Fruit fly (Drosophila melanogaster) whole organism, embryonic: ENCODE results near the gene CG14096.
"Not testable (repeated sequence)": the region's sequence is repeated elsewhere in the genome, so short reads cannot be mapped to it uniquely, and the experiment has no call there.

Source experiments
- Abd-B ChIP-seq: fragments of 200-800 bp; sonication (Bioruptor generic); optimal IDR thresholded peaks from 2 replicates; lab custom pipeline; 2018; ENCODE audit warnings: missing biosample characterization, mild to moderate bottlenecking, missing genetic modification characterization, moderate library complexity
- CG1024 ChIP-seq: fragments of 200-800 bp; sonication (Bioruptor generic); IDR thresholded peaks from 2 replicates; pipeline ENCODE4 v1.3.6; 2022; ENCODE audit warnings: missing biosample characterization, missing genetic modification characterization
- CG10267 ChIP-seq: fragments of 200-800 bp; sonication (Bioruptor generic); optimal IDR thresholded peaks from 2 replicates; lab custom pipeline; 2018; ENCODE audit warnings: missing biosample characterization, mild to moderate bottlenecking, missing genetic modification characterization, moderate library complexity
- CG10366 ChIP-seq: fragments of 200-800 bp; sonication (Bioruptor generic); IDR thresholded peaks from 2 replicates; pipeline ENCODE4 v1.3.6; 2022; ENCODE audit warnings: missing biosample characterization, missing genetic modification characterization
- CG1233 ChIP-seq: fragments of 200-800 bp; sonication (Bioruptor generic); optimal IDR thresholded peaks from 4 replicates; lab custom pipeline; 2018; ENCODE audit warnings: missing biosample characterization, mild to moderate bottlenecking, missing genetic modification characterization
- CG13287 ChIP-seq: fragments of 200-800 bp; sonication (Bioruptor generic); IDR thresholded peaks from 2 replicates; pipeline ENCODE4 v1.3.6; 2022; ENCODE audit warnings: missing biosample characterization, missing genetic modification characterization; ENCODE audit not compliant: partially characterized antibody
- CG13424 ChIP-seq: fragments of 200-800 bp; sonication (Bioruptor generic); optimal IDR thresholded peaks from 2 replicates; lab custom pipeline; 2019; ENCODE audit warnings: missing biosample characterization, mild to moderate bottlenecking, missing genetic modification characterization, moderate library complexity
- CG16815 ChIP-seq: fragments of 200-800 bp; sonication (Bioruptor generic); optimal IDR thresholded peaks from 3 replicates; lab custom pipeline; 2017; ENCODE audit warnings: missing biosample characterization, mild to moderate bottlenecking, missing genetic modification characterization
- CG17186 ChIP-seq: fragments of 200-800 bp; sonication (Bioruptor generic); optimal IDR thresholded peaks from 3 replicates; lab custom pipeline; 2017; ENCODE audit warnings: missing biosample characterization, missing genetic modification reagents, missing genetic modification characterization
- CG18619 ChIP-seq: fragments of 200-800 bp; sonication (Bioruptor generic); optimal IDR thresholded peaks from 3 replicates; lab custom pipeline; 2017; ENCODE audit warnings: missing biosample characterization, mild to moderate bottlenecking, missing genetic modification characterization
- CG2712 ChIP-seq: fragments of 200-800 bp; optimal IDR thresholded peaks from 3 replicates; lab custom pipeline; 2019; ENCODE audit warnings: missing biosample characterization, mild to moderate bottlenecking, missing genetic modification characterization, moderate library complexity
- CG30020 ChIP-seq: fragments of 200-800 bp; optimal IDR thresholded peaks from 2 replicates; lab custom pipeline; 2019; ENCODE audit warnings: missing biosample characterization, mild to moderate bottlenecking, missing genetic modification characterization, moderate library complexity
- CG30431 ChIP-seq: fragments of 200-800 bp; sonication (Bioruptor generic); optimal IDR thresholded peaks from 2 replicates; lab custom pipeline; 2017; ENCODE audit warnings: missing biosample characterization, missing genetic modification characterization
- CG3281 ChIP-seq: fragments of 200-800 bp; sonication (Bioruptor generic); optimal IDR thresholded peaks from 3 replicates; lab custom pipeline; 2017; ENCODE audit warnings: missing biosample characterization, mild to moderate bottlenecking, missing genetic modification characterization
- CG6689 ChIP-seq: fragments of 200-800 bp; sonication (Bioruptor generic); IDR thresholded peaks from 2 replicates; pipeline ENCODE4 v1.3.6; 2022; ENCODE audit warnings: missing biosample characterization, missing genetic modification characterization
- CG7839 ChIP-seq: fragments of 200-800 bp; sonication (Bioruptor generic); optimal IDR thresholded peaks from 3 replicates; lab custom pipeline; 2018; ENCODE audit warnings: missing biosample characterization, mild to moderate bottlenecking, missing genetic modification characterization, moderate library complexity
- CG8388 ChIP-seq: fragments of 200-800 bp; sonication (Bioruptor generic); optimal IDR thresholded peaks from 2 replicates; lab custom pipeline; 2019; ENCODE audit warnings: missing biosample characterization, mild to moderate bottlenecking, missing genetic modification characterization, moderate library complexity
- Dll ChIP-seq: fragments of 200-800 bp; sonication (Bioruptor generic); IDR thresholded peaks from 4 replicates; pipeline ENCODE4 v1.3.6; 2022; ENCODE audit warnings: missing biosample characterization, missing genetic modification characterization; ENCODE audit not compliant: partially characterized antibody
- Dref ChIP-seq: fragments of 200-800 bp; sonication (Bioruptor generic); IDR thresholded peaks from 2 replicates; pipeline ENCODE4 v1.3.6; 2022; ENCODE audit warnings: missing biosample characterization, missing genetic modification characterization
- Ets65A ChIP-seq: fragments of 200-800 bp; sonication (Bioruptor generic); peaks from one replicate; lab custom pipeline; 2016; ENCODE audit warnings: missing biosample characterization, missing genetic modification characterization
- HmgZ ChIP-seq: fragments of 200-800 bp; sonication (Bioruptor generic); optimal IDR thresholded peaks from 2 replicates; lab custom pipeline; 2018; ENCODE audit warnings: missing biosample characterization, mild to moderate bottlenecking, missing genetic modification characterization
- Hr51 ChIP-seq, 2 experiments: fragments of 200-800 bp; sonication (Bioruptor generic); optimal IDR thresholded peaks; 2 replicates in 1 of 2; 3 replicates in 1 of 2; lab custom pipeline; 2016 to 2018; ENCODE audit warnings: missing biosample characterization in 2 of 2, missing genetic modification characterization in 2 of 2, mild to moderate bottlenecking in 1 of 2, moderate library complexity in 1 of 2
- Opbp ChIP-seq: fragments of 200-800 bp; sonication (Bioruptor generic); IDR thresholded peaks from 3 replicates; pipeline ENCODE4 v1.3.6; 2022; ENCODE audit warnings: missing biosample characterization, missing genetic modification characterization; ENCODE audit not compliant: partially characterized antibody
- Ptx1 ChIP-seq: fragments of 200-800 bp; sonication (Bioruptor generic); IDR thresholded peaks from 2 replicates; pipeline ENCODE4 v1.3.6; 2022; ENCODE audit warnings: missing biosample characterization, missing genetic modification characterization
- Scr ChIP-seq: fragments of 200-800 bp; sonication (Bioruptor generic); IDR thresholded peaks from 2 replicates; pipeline ENCODE4 v1.3.6; 2022; ENCODE audit warnings: missing biosample characterization, missing genetic modification characterization; ENCODE audit not compliant: partially characterized antibody
- TFAM ChIP-seq: fragments of 200-800 bp; sonication (Bioruptor generic); optimal IDR thresholded peaks from 2 replicates; lab custom pipeline; 2017; ENCODE audit warnings: missing biosample characterization, missing genetic modification characterization, inconsistent platforms
- az2 ChIP-seq: fragments of 200-800 bp; sonication (Bioruptor generic); optimal IDR thresholded peaks from 3 replicates; lab custom pipeline; 2016; ENCODE audit warnings: missing biosample characterization, missing genetic modification characterization
- chm ChIP-seq: fragments of 200-800 bp; sonication (Bioruptor generic); IDR thresholded peaks from 2 replicates; pipeline ENCODE4 v1.3.6; 2022; ENCODE audit warnings: missing biosample characterization, missing genetic modification characterization
- da ChIP-seq: fragments of 200-800 bp; sonication (Bioruptor generic); optimal IDR thresholded peaks from 2 replicates; lab custom pipeline; 2016; ENCODE audit warnings: missing biosample characterization, missing genetic modification characterization
- emc ChIP-seq: fragments of 200-800 bp; sonication (Bioruptor generic); optimal IDR thresholded peaks from 2 replicates; lab custom pipeline; 2016; ENCODE audit warnings: missing biosample characterization, missing genetic modification characterization
- fd96Cb ChIP-seq: fragments of 200-800 bp; sonication (Bioruptor generic); optimal IDR thresholded peaks from 2 replicates; lab custom pipeline; 2018; ENCODE audit warnings: missing biosample characterization, mild to moderate bottlenecking, missing genetic modification characterization, moderate library complexity
- hb ChIP-seq: fragments of 200-800 bp; sonication (Bioruptor generic); IDR thresholded peaks from 3 replicates; pipeline ENCODE4 v1.3.6; 2022; ENCODE audit warnings: missing biosample characterization, missing genetic modification characterization; ENCODE audit not compliant: partially characterized antibody
- jumu ChIP-seq: fragments of 200-800 bp; sonication (Bioruptor generic); optimal IDR thresholded peaks from 3 replicates; lab custom pipeline; 2016; ENCODE audit warnings: missing biosample characterization, missing genetic modification characterization
- luna ChIP-seq: fragments of 200-800 bp; sonication (Bioruptor generic); optimal IDR thresholded peaks from 2 replicates; lab custom pipeline; 2016; ENCODE audit warnings: missing biosample characterization, missing genetic modification characterization
- oc ChIP-seq: fragments of 200-800 bp; sonication (Bioruptor generic); optimal IDR thresholded peaks from 2 replicates; lab custom pipeline; 2018; ENCODE audit warnings: missing biosample characterization, mild to moderate bottlenecking, missing genetic modification characterization, moderate library complexity
- sens ChIP-seq: fragments of 200-800 bp; sonication (Bioruptor generic); peaks from one replicate; lab custom pipeline; 2016; ENCODE audit warnings: missing biosample characterization, missing genetic modification characterization
- tx ChIP-seq: fragments of 200-800 bp; sonication (Bioruptor generic); optimal IDR thresholded peaks from 2 replicates; lab custom pipeline; 2016; ENCODE audit warnings: missing biosample characterization, missing genetic modification characterization
- wek ChIP-seq: fragments of 200-800 bp; sonication (Bioruptor generic); optimal IDR thresholded peaks from 3 replicates; lab custom pipeline; 2018; ENCODE audit warnings: missing biosample characterization, mild to moderate bottlenecking, missing genetic modification characterization, moderate library complexity
- zen ChIP-seq: fragments of 200-800 bp; sonication (Bioruptor generic); optimal IDR thresholded peaks from 3 replicates; lab custom pipeline; 2018; ENCODE audit warnings: missing biosample characterization, mild to moderate bottlenecking, missing genetic modification characterization, moderate library complexity
- zf30C ChIP-seq: fragments of 200-800 bp; sonication (Bioruptor generic); optimal IDR thresholded peaks from 3 replicates; lab custom pipeline; 2018; ENCODE audit warnings: missing biosample characterization, mild to moderate bottlenecking, missing genetic modification characterization
- zfh2 ChIP-seq: fragments of 200-800 bp; sonication (Bioruptor generic); optimal IDR thresholded peaks from 2 replicates; lab custom pipeline; 2016; ENCODE audit warnings: missing biosample characterization, missing genetic modification characterization

The CG14096 gene

dm6 chr3L:19475478-19475877 lies 8.6 kb upstream of the CG14096 start, which contains the start of the genes CG18294 and CG32213:
Gene CG18294 (minus strand): TSS chr3L:19475578.
Gene CG32213 (plus strand): TSS chr3L:19475839.
- TF ChIP-seq TFAM; wek; CG2712 (tag; lab: Kevin White, UChicago): not testable (repeated sequence)
- TF ChIP-seq, all 482 proteins: peak for 0; not testable (repeated sequence) for 482

dm6 chr3L:19472128-19472527 lies 5.2 kb upstream of the CG14096 start, which contains the start of the genes 825-Oak and CG12519:
Gene 825-Oak (minus strand): TSS chr3L:19472228.
Gene CG12519 (plus strand): TSS chr3L:19472491.
- not testable (repeated sequence) for TF ChIP-seq CG10267 (tag; lab: Kevin White, UChicago); CG10366 (GFP tag; lab: Robert Waterston, UW); zfh2 (GFP tag; lab: Kevin White, UChicago)

- TF ChIP-seq oc: no peak
These were observed 2.2 kb downstream of the CG14096 start, which contains the start of gene CG14095 for dm6 chr3L:19464659-19465058. Gene CG14095 (minus strand): TSS chr3L:19464759.

- TF ChIP-seq CG18619 (GFP tag; lab: Kevin White, UChicago): no peak
- peak; percentile 95 for TF ChIP-seq CG30020 (tag; lab: Kevin White, UChicago)
- TF ChIP-seq CG13287: no peak
- TF ChIP-seq zen (tag; lab: Kevin White, UChicago): peak; percentile 18
- peak; percentile 7 for TF ChIP-seq jumu
- TF ChIP-seq Ets65A (GFP tag; lab: Kevin White, UChicago): peak; percentile 94
- TF ChIP-seq Scr (GFP tag; lab: Robert Waterston, UW): peak; percentile 54; the same call in 1 of the 2 replicates
- TF ChIP-seq hb (GFP tag; lab: Robert Waterston, UW): no peak
- peak; percentile 10 for TF ChIP-seq CG16815 (GFP tag; lab: Kevin White, UChicago)
- peak in 1 of 2 experiments; percentile 8 for TF ChIP-seq Hr51 (GFP tag; optimal IDR thresholded peaks at IDR 0.05; lab: Kevin White, UChicago)
- TF ChIP-seq CG8388: peak; percentile 23
- TF ChIP-seq zf30C (GFP tag; lab: Kevin White, UChicago): peak; percentile 2
- no peak for TF ChIP-seq tx (GFP tag; lab: Kevin White, UChicago)
- no peak for TF ChIP-seq emc (GFP tag; lab: Kevin White, UChicago)
- TF ChIP-seq CG7839: peak; percentile 33
- TF ChIP-seq Ptx1 (GFP tag; lab: Robert Waterston, UW): peak; percentile 53; the same call in 1 of the 2 replicates
- peak; percentile 58 for TF ChIP-seq Dref (GFP tag; lab: Robert Waterston, UW)
- no peak for TF ChIP-seq chm (GFP tag; lab: Robert Waterston, UW)
- TF ChIP-seq Opbp (GFP tag; lab: Robert Waterston, UW): peak; percentile 63; the same call in 2 of the 3 replicates
- peak; percentile 23 for TF ChIP-seq CG13424 (tag; lab: Kevin White, UChicago)
- peak; percentile 53 for TF ChIP-seq CG30431
- 0 out of 2 replicates have a peak, but pooled peaks have one; percentile 20 for TF ChIP-seq CG6689 (GFP tag; lab: Robert Waterston, UW)
- TF ChIP-seq sens (GFP tag; lab: Kevin White, UChicago): peak; percentile 72
- TF ChIP-seq Dll (GFP tag; lab: Robert Waterston, UW): peak; percentile 61; the same call in 3 of the 4 replicates
- no peak for TF ChIP-seq luna (GFP tag; lab: Kevin White, UChicago)
- no peak for TF ChIP-seq CG3281 (GFP tag; lab: Kevin White, UChicago)
- no peak for TF ChIP-seq CG17186 (GFP tag; lab: Kevin White, UChicago)
- no peak for TF ChIP-seq da (GFP tag; lab: Kevin White, UChicago)
- TF ChIP-seq fd96Cb: peak; percentile 20
- peak; percentile 4 for TF ChIP-seq CG1233 (GFP tag; lab: Kevin White, UChicago)
- peak; percentile 80 for TF ChIP-seq CG1024 (GFP tag; lab: Robert Waterston, UW)
- no peak for TF ChIP-seq HmgZ (tag; lab: Kevin White, UChicago)
- peak; percentile 80 for TF ChIP-seq Abd-B (GFP tag; lab: Kevin White, UChicago)
- peak; percentile 13 for TF ChIP-seq az2 (GFP tag; lab: Kevin White, UChicago)
These were observed 20.2 kb downstream of the CG14096 start, which contains the start of the genes CG33062 and Chd3 for dm6 chr3L:19446394-19447349. Gene CG33062 (minus strand): TSS chr3L:19446444. Gene Chd3 (plus strand): TSS chr3L:19447173.
